Fruit fly (Drosophila melanogaster): ENCODE results near the gene trem.

The trem gene

DNA sequence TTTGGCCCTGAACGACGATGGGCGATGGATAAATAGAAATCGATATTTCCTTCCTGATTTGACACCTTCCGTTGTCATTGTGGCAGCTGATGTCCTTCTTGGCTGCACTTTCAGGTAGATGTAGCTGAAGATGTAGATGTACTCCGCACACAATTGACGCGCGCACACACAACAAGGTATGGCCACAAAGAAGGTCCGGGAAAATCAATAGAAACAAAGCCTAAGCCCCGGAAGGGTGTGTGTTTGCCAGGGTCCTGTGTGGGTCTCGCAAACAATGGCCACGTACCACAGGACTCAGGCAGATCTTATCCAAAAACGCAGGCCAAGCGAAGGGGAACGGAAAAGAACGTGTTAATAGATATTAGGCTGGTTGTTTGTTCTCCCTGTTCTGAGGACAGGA lies 35.7 kb downstream of the trem start:
- TF ChIP-seq Eip75B (GFP tag; optimal IDR thresholded peaks at IDR 0.05) (no peak), CG8319 (GFP tag; optimal IDR thresholded peaks at IDR 0.05) (no peak), fkh (GFP tag; optimal IDR thresholded peaks at IDR 0.05) (peak; percentile 54)

DNA sequence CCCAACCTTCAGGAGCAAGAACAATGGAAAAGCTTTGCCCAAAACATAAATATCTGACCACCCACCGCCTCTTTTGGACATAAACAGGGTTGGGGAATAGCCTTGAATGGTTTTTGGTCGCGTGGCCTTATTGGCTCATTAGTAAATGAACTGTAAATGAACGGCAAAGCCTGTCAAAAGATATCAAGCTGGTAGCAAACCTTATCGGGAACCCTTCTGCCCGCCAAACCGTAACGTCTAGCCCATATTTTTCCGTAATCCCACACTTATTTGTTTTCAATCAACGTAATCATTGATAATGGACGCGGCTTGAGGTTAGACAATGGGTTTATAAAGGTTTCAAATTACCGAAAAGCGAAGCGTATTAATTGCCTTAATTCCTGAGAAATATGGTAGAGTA lies 45.7 kb downstream of the trem start:
- TF ChIP-seq CG4318 (GFP tag; optimal IDR thresholded peaks at IDR 0.05): no peak
- TF ChIP-seq Eip78C (GFP tag): no peak
- no peak for TF ChIP-seq CG1621 (tag; optimal IDR thresholded peaks at IDR 0.05)
- TF ChIP-seq CG11902 (GFP tag; optimal IDR thresholded peaks at IDR 0.05): no peak

Measured in whole organism, prepupa.